Fruit fly (Drosophila melanogaster) whole organism, prepupa: Measurements from ENCODE around the gene Bdbt.

Source experiments
- Blimp-1 ChIP-seq: fragments of 200-800 bp; sonication (Bioruptor generic); optimal IDR thresholded peaks from 3 replicates; lab custom pipeline; 2017; ENCODE audit warnings: missing biosample characterization, missing genetic modification characterization, mild to moderate bottlenecking, moderate library complexity, missing genetic modification reagents
- CG10631 ChIP-seq: fragments of 200-800 bp; sonication (Bioruptor generic); optimal IDR thresholded peaks from 2 replicates; lab custom pipeline; 2016; ENCODE audit warnings: missing biosample characterization, missing genetic modification characterization
- CG10669 ChIP-seq: fragments of 200-800 bp; sonication (Bioruptor generic); optimal IDR thresholded peaks from 3 replicates; lab custom pipeline; 2018; ENCODE audit warnings: missing biosample characterization, mild to moderate bottlenecking, missing genetic modification characterization, moderate library complexity
- CG11294 ChIP-seq: fragments of 200-800 bp; sonication (Bioruptor generic); IDR thresholded peaks from 2 replicates; pipeline ENCODE4 v1.3.6; 2022; ENCODE audit warnings: missing biosample characterization, missing genetic modification characterization
- CG11902 ChIP-seq: fragments of 200-800 bp; sonication (Bioruptor generic); optimal IDR thresholded peaks from 3 replicates; lab custom pipeline; 2016; ENCODE audit warnings: missing biosample characterization, missing genetic modification characterization
- CG15336 ChIP-seq: fragments of 200-800 bp; sonication (Bioruptor generic); IDR thresholded peaks from 2 replicates; pipeline ENCODE4 v1.3.6; 2022; ENCODE audit warnings: missing biosample characterization, missing genetic modification characterization
- CG1621 ChIP-seq: fragments of 200-800 bp; sonication (Bioruptor generic); optimal IDR thresholded peaks from 3 replicates; lab custom pipeline; 2018; ENCODE audit warnings: missing biosample characterization, mild to moderate bottlenecking, missing genetic modification characterization
- CG16779 ChIP-seq: fragments of 200-800 bp; sonication (Bioruptor generic); optimal IDR thresholded peaks from 3 replicates; lab custom pipeline; 2017; ENCODE audit warnings: missing biosample characterization, mild to moderate bottlenecking, missing genetic modification characterization
- CG3032 ChIP-seq: fragments of 200-800 bp; optimal IDR thresholded peaks from 2 replicates; lab custom pipeline; 2019; ENCODE audit warnings: missing biosample characterization, mild to moderate bottlenecking, missing genetic modification characterization, moderate library complexity
- CG31627 ChIP-seq: fragments of 200-800 bp; sonication (Bioruptor generic); optimal IDR thresholded peaks from 3 replicates; lab custom pipeline; 2016; ENCODE audit warnings: missing biosample characterization, missing genetic modification characterization
- CG32006 ChIP-seq: fragments of 200-800 bp; sonication (Bioruptor generic); optimal IDR thresholded peaks from 3 replicates; lab custom pipeline; 2017; ENCODE audit warnings: missing biosample characterization, mild to moderate bottlenecking, missing genetic modification characterization
- CG3919 ChIP-seq: fragments of 200-800 bp; sonication (Bioruptor generic); optimal IDR thresholded peaks from 3 replicates; lab custom pipeline; 2016; ENCODE audit warnings: missing biosample characterization, missing genetic modification characterization
- CG6163 ChIP-seq: fragments of 200-800 bp; sonication (Bioruptor generic); IDR thresholded peaks from 3 replicates; pipeline ENCODE4 v1.3.6; 2022; ENCODE audit warnings: missing biosample characterization, missing genetic modification characterization
- CG6808 ChIP-seq: fragments of 200-800 bp; sonication (Bioruptor generic); optimal IDR thresholded peaks from 3 replicates; lab custom pipeline; 2017; ENCODE audit warnings: missing biosample characterization, missing genetic modification characterization, mild to moderate bottlenecking, moderate library complexity, missing genetic modification reagents
- CG6854 ChIP-seq: fragments of 200-800 bp; sonication (Bioruptor generic); optimal IDR thresholded peaks from 2 replicates; lab custom pipeline; 2017; ENCODE audit warnings: missing biosample characterization, mild to moderate bottlenecking, missing genetic modification characterization
- CG7368 ChIP-seq: fragments of 200-800 bp; sonication (Bioruptor generic); optimal IDR thresholded peaks from 3 replicates; lab custom pipeline; 2016; ENCODE audit warnings: missing biosample characterization, missing genetic modification characterization
- CG8119 ChIP-seq: fragments of 200-800 bp; sonication (Bioruptor generic); IDR thresholded peaks from 3 replicates; pipeline ENCODE4 v1.3.6; 2022; ENCODE audit warnings: missing biosample characterization, missing genetic modification characterization
- CG8319 ChIP-seq: fragments of 200-800 bp; sonication (Bioruptor generic); optimal IDR thresholded peaks from 3 replicates; lab custom pipeline; 2016; ENCODE audit warnings: missing biosample characterization, missing genetic modification characterization
- CG8632 ChIP-seq: fragments of 200-800 bp; sonication (Bioruptor generic); optimal IDR thresholded peaks from 3 replicates; lab custom pipeline; 2016; ENCODE audit warnings: missing biosample characterization, missing genetic modification characterization
- CG9139 ChIP-seq: fragments of 200-800 bp; sonication (Bioruptor generic); optimal IDR thresholded peaks from 3 replicates; lab custom pipeline; 2017; ENCODE audit warnings: missing biosample characterization, mild to moderate bottlenecking, missing genetic modification characterization
- Eip75B ChIP-seq: fragments of 200-800 bp; sonication (Bioruptor generic); optimal IDR thresholded peaks from 3 replicates; lab custom pipeline; 2016; ENCODE audit warnings: missing biosample characterization, missing genetic modification characterization
- Eip78C ChIP-seq: fragments of 200-800 bp; sonication (Bioruptor generic); peaks from one replicate; lab custom pipeline; 2016; ENCODE audit warnings: missing biosample characterization, missing genetic modification characterization
- Eip93F ChIP-seq: fragments of 200-800 bp; sonication (Bioruptor generic); optimal IDR thresholded peaks from 2 replicates; lab custom pipeline; 2016; ENCODE audit warnings: missing biosample characterization, mild to moderate bottlenecking, missing genetic modification characterization
- Ets21C ChIP-seq: fragments of 200-800 bp; sonication (Bioruptor generic); optimal IDR thresholded peaks from 3 replicates; lab custom pipeline; 2016; ENCODE audit warnings: missing biosample characterization, missing genetic modification characterization
- Ets96B ChIP-seq: fragments of 200-800 bp; optimal IDR thresholded peaks from 2 replicates; lab custom pipeline; 2019; ENCODE audit warnings: missing biosample characterization, mild to moderate bottlenecking, missing genetic modification characterization, moderate library complexity
- Gug ChIP-seq: fragments of 200-800 bp; sonication (Bioruptor generic); IDR thresholded peaks from 2 replicates; pipeline ENCODE4 v1.3.6; 2022; ENCODE audit warnings: missing biosample characterization, missing genetic modification characterization
- Hr38 ChIP-seq: sonication (Bioruptor generic); optimal IDR thresholded peaks from 2 replicates; lab custom pipeline; 2016; ENCODE audit warnings: missing biosample characterization, missing genetic modification characterization
- Hr39 ChIP-seq: fragments of 200-800 bp; sonication (Bioruptor generic); optimal IDR thresholded peaks from 2 replicates; lab custom pipeline; 2016; ENCODE audit warnings: missing biosample characterization, missing genetic modification characterization
- Hr4 ChIP-seq: fragments of 200-800 bp; sonication (Bioruptor generic); optimal IDR thresholded peaks from 3 replicates; lab custom pipeline; 2016; ENCODE audit warnings: missing biosample characterization, missing genetic modification characterization
- Lpt ChIP-seq: fragments of 200-800 bp; sonication (Bioruptor generic); optimal IDR thresholded peaks from 3 replicates; lab custom pipeline; 2016; ENCODE audit warnings: missing biosample characterization, missing genetic modification characterization
- Met ChIP-seq: fragments of 200-800 bp; sonication (Bioruptor generic); optimal IDR thresholded peaks from 3 replicates; lab custom pipeline; 2016; ENCODE audit warnings: missing biosample characterization, missing genetic modification characterization
- OdsH ChIP-seq: fragments of 200-800 bp; sonication (Bioruptor generic); optimal IDR thresholded peaks from 3 replicates; lab custom pipeline; 2016; ENCODE audit warnings: missing biosample characterization, missing genetic modification characterization
- Smox ChIP-seq: fragments of 200-800 bp; sonication (Bioruptor generic); optimal IDR thresholded peaks from 3 replicates; lab custom pipeline; 2016; ENCODE audit warnings: missing biosample characterization, missing genetic modification characterization
- Sox14 ChIP-seq: fragments of 200-800 bp; sonication (Bioruptor generic); optimal IDR thresholded peaks from 3 replicates; lab custom pipeline; 2016; ENCODE audit warnings: missing biosample characterization, missing genetic modification characterization
- Sox15 ChIP-seq: fragments of 200-800 bp; sonication (Bioruptor generic); optimal IDR thresholded peaks from 3 replicates; lab custom pipeline; 2016; ENCODE audit warnings: missing biosample characterization, missing genetic modification characterization
- achi ChIP-seq: fragments of 200-800 bp; sonication (Bioruptor generic); optimal IDR thresholded peaks from 3 replicates; lab custom pipeline; 2016; ENCODE audit warnings: missing biosample characterization, missing genetic modification characterization
- acj6 ChIP-seq: fragments of 200-800 bp; sonication (Bioruptor generic); optimal IDR thresholded peaks from 3 replicates; lab custom pipeline; 2016; ENCODE audit warnings: missing biosample characterization, missing genetic modification characterization
- cyc ChIP-seq: fragments of 200-800 bp; sonication (Bioruptor generic); optimal IDR thresholded peaks from 3 replicates; lab custom pipeline; 2016; ENCODE audit warnings: missing biosample characterization, missing genetic modification characterization
- dac ChIP-seq: fragments of 200-800 bp; sonication (Bioruptor generic); optimal IDR thresholded peaks from 2 replicates; lab custom pipeline; 2017; ENCODE audit warnings: missing biosample characterization, mild to moderate bottlenecking, missing genetic modification characterization
- dsx ChIP-seq: fragments of 200-800 bp; optimal IDR thresholded peaks from 3 replicates; lab custom pipeline; 2019; ENCODE audit warnings: missing biosample characterization, mild to moderate bottlenecking, missing genetic modification characterization, moderate library complexity; ENCODE audit not compliant: poor library complexity, severe bottlenecking
- eg ChIP-seq: fragments of 200-800 bp; sonication (Bioruptor generic); IDR thresholded peaks from 3 replicates; pipeline ENCODE4 v1.3.6; 2022; ENCODE audit warnings: missing biosample characterization, missing genetic modification characterization
- esn ChIP-seq: fragments of 200-800 bp; sonication (Bioruptor generic); optimal IDR thresholded peaks from 2 replicates; lab custom pipeline; 2016; ENCODE audit warnings: missing biosample characterization, mild to moderate bottlenecking, missing genetic modification characterization, moderate library complexity
- fd59A ChIP-seq: fragments of 200-800 bp; sonication (Bioruptor generic); optimal IDR thresholded peaks from 2 replicates; lab custom pipeline; 2017; ENCODE audit warnings: missing biosample characterization, mild to moderate bottlenecking, missing genetic modification characterization, missing genetic modification reagents
- fkh ChIP-seq: fragments of 200-800 bp; sonication (Bioruptor generic); optimal IDR thresholded peaks from 3 replicates; lab custom pipeline; 2017; ENCODE audit warnings: missing biosample characterization, mild to moderate bottlenecking, missing genetic modification characterization, moderate library complexity
- lz ChIP-seq: fragments of 200-800 bp; sonication (Bioruptor generic); optimal IDR thresholded peaks from 3 replicates; lab custom pipeline; 2016; ENCODE audit warnings: missing biosample characterization, missing genetic modification characterization
- net ChIP-seq: fragments of 200-800 bp; sonication (Bioruptor generic); optimal IDR thresholded peaks from 3 replicates; lab custom pipeline; 2016; ENCODE audit warnings: missing biosample characterization, missing genetic modification characterization
- pdm3 ChIP-seq: fragments of 200-800 bp; sonication (Bioruptor generic); optimal IDR thresholded peaks from 3 replicates; lab custom pipeline; 2016; ENCODE audit warnings: missing biosample characterization, missing genetic modification characterization
- salr ChIP-seq, 2 experiments: fragments of 200-800 bp; sonication (Bioruptor generic); optimal IDR thresholded peaks; 3 replicates each; lab custom pipeline; 2016 to 2018; ENCODE audit warnings: missing biosample characterization in 2 of 2, missing genetic modification characterization in 2 of 2, mild to moderate bottlenecking in 1 of 2
- spab ChIP-seq: fragments of 200-800 bp; sonication (Bioruptor generic); optimal IDR thresholded peaks from 2 replicates; lab custom pipeline; 2017; ENCODE audit warnings: missing biosample characterization, mild to moderate bottlenecking, missing genetic modification characterization, missing genetic modification reagents
- ss ChIP-seq, 2 experiments: fragments of 200-800 bp; sonication (Bioruptor generic); optimal IDR thresholded peaks; 2 replicates in 1 of 2; 3 replicates in 1 of 2; lab custom pipeline; 2017 to 2018; ENCODE audit warnings: mild to moderate bottlenecking in 2 of 2, missing biosample characterization in 2 of 2, missing genetic modification characterization in 2 of 2, moderate library complexity in 1 of 2
- svp ChIP-seq: fragments of 200-800 bp; sonication (Bioruptor generic); peaks from one replicate; lab custom pipeline; 2016; ENCODE audit warnings: missing biosample characterization, missing genetic modification characterization
- topi ChIP-seq: fragments of 200-800 bp; sonication (Bioruptor generic); optimal IDR thresholded peaks from 3 replicates; lab custom pipeline; 2016; ENCODE audit warnings: missing biosample characterization, missing genetic modification characterization

Bdbt gene

DNA sequence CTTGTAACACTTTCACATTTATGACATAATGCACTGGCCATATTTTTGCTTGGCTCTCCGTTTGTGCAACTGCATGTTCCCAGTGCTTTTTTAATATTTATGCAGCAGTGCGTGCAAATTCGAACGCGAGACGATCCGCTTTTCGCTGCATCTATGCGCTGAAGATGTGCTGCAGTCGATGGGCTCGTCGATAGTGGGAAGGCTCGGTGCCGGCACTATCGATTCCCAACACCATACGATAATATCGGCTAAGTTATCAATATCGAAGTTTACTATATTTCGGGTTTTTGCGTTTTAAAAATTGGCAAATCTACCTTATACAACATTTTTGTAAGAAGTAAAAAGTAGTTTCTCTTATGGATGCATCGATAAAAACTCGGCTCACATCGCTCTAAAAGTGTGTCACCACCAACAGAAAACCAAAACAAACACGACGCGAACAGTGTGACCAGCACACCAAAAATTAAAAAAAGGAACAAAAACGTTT is 21.0 kb downstream of the Bdbt start, which contains the start of gene RhoGAP93B:
Gene RhoGAP93B, minus strand, starts transcription at position 197 of the 487 bp plus-strand sequence.
- TF ChIP-seq fkh (GFP tag; lab: Kevin White, UChicago) (peak; percentile 95), CG3032 (peak; percentile 87), Smox (no peak), net (GFP tag; lab: Kevin White, UChicago) (peak; percentile 37), CG8119 (GFP tag; lab: Robert Waterston, UW) (peak; percentile 84), Ets96B (peak; percentile 82), CG6163 (peak; percentile 93), dsx (GFP tag; lab: Kevin White, UChicago) (peak; percentile 69), fd59A (GFP tag; lab: Kevin White, UChicago) (peak; percentile 24), Lpt (GFP tag; lab: Kevin White, UChicago) (no peak), CG6808 (GFP tag; lab: Kevin White, UChicago) (peak; percentile 78), Sox14 (GFP tag; lab: Kevin White, UChicago) (peak; percentile 88), Eip78C (peak; percentile 88), ss (GFP tag; optimal IDR thresholded peaks at IDR 0.05; lab: Kevin White, UChicago) (peak in 1 of 2 experiments; percentile 71), Gug (peak; percentile 85), Sox15 (GFP tag; lab: Kevin White, UChicago) (peak; percentile 30), Hr38 (no peak), lz (GFP tag; lab: Kevin White, UChicago) (peak; percentile 84), Hr39 (GFP tag; lab: Kevin White, UChicago) (peak; percentile 82), CG3919 (GFP tag; lab: Kevin White, UChicago) (peak; percentile 74), CG1621 (tag; lab: Kevin White, UChicago) (peak; percentile 55), Eip93F (GFP tag; lab: Kevin White, UChicago) (no peak), salr (GFP tag; optimal IDR thresholded peaks at IDR 0.05; lab: Kevin White, UChicago) (peak; percentile 49 to 56), pdm3 (GFP tag; lab: Kevin White, UChicago) (no peak), CG11902 (GFP tag; lab: Kevin White, UChicago) (peak; percentile 66), svp (GFP tag; lab: Kevin White, UChicago) (peak; percentile 92), Ets21C (peak; percentile 69), CG8632 (GFP tag; lab: Kevin White, UChicago) (peak; percentile 54), Blimp-1 (GFP tag; lab: Kevin White, UChicago) (no peak), CG32006 (GFP tag; lab: Kevin White, UChicago) (peak; percentile 84), CG8319 (GFP tag; lab: Kevin White, UChicago) (peak; percentile 53), CG16779 (peak; percentile 58), cyc (GFP tag; lab: Kevin White, UChicago) (peak; percentile 77), CG7368 (peak; percentile 71), dac (peak; percentile 62), eg (GFP tag; lab: Robert Waterston, UW) (peak; percentile 88), Eip75B (GFP tag; lab: Kevin White, UChicago) (no peak), CG10631 (GFP tag; lab: Kevin White, UChicago) (peak; percentile 86), CG6854 (peak; percentile 34), CG15336 (peak; percentile 73), Met (GFP tag; lab: Kevin White, UChicago) (no peak), topi (peak; percentile 89), acj6 (GFP tag; lab: Kevin White, UChicago) (peak; percentile 68), CG11294 (GFP tag; lab: Robert Waterston, UW) (peak; percentile 58; the same call in 1 of the 2 replicates), CG31627 (peak; percentile 82), spab (GFP tag; lab: Kevin White, UChicago) (no peak), CG9139 (GFP tag; lab: Kevin White, UChicago) (no peak), Hr4 (GFP tag; lab: Kevin White, UChicago) (peak; percentile 90), CG10669 (GFP tag; lab: Kevin White, UChicago) (peak; percentile 70), esn (peak; percentile 90), achi (GFP tag; lab: Kevin White, UChicago) (no peak), OdsH (GFP tag; lab: Kevin White, UChicago) (peak; percentile 72)
